Fruit fly (Drosophila melanogaster): ENCODE measurements around the gene CG11367.

Gene CG11367

dm6 chr3L:22731393-22731792 lies 3.5 kb downstream of the CG11367 start:
- TF ChIP-seq noc (tag; optimal IDR thresholded peaks at IDR 0.05): no peak

DNA sequence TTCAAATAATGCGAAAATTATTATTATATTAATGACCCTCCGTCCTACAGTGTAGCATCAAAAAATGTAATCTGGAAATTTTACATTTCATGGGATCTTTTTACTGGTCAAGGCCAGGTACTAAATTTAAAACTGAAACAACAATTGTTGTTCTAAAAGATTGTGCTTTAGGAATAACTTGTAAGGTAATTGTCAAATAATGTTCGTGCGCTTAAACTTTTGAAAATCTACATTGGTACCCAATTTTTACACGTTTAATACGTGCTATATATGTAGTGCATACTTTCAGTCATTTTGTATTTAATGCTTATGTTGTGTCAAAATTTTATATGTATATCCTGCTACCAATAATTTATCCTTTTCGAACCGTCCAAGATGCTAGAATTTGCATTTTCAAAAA lies 5.7 kb downstream of the CG11367 start:
- no peak for TF ChIP-seq noc (tag; optimal IDR thresholded peaks at IDR 0.05)

- peak; percentile 28 for TF ChIP-seq noc (tag; optimal IDR thresholded peaks at IDR 0.05)
Measured at dm6 chr3L:22737732-22738611, 10.1 kb downstream of the CG11367 start, which contains the start of gene CG11241. TSS of gene CG11241 (minus strand) at chr3L:22738420.

DNA sequence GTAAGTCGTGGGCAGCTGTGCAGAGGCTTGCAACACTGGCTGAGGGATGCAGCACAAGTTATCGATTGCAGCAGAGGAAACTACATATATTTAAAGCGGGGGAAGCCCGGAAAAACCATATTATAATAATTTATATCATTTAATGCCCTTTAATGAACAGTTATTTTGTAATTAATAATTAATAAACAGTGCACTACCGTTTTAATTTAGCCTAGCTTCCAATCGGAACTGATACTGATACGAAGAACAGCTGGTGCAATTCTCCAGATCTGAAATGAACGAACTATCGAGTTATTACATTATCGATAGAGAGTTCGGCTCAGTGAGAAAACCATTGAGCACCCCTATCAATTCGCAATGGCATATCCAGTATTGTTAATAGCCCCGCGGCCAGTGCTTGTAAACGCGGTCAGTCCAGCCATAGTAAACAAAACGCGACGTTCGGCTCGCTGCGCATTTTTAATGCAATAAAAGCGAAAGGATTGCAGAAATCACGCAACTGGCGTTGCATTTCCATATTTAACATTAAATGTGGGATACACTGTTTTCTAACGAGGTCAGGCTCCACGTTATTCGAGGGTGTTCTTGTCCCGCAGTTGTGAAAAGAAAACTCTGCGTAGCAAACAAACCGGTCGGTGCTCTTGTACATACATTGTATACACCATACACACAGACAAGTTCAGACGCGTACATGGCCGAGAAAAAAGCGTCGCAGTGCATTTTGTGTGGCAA lies 13.6 kb downstream of the CG11367 start, which contains the start of gene CG7369:
Gene CG7369 (plus strand): TSS at position 405 of the 732 bp plus-strand sequence.
- peak; percentile 91 for TF ChIP-seq noc (tag; optimal IDR thresholded peaks at IDR 0.05)

dm6 chr3L:22742121-22742531 lies 14.2 kb downstream of the CG11367 start:
- TF ChIP-seq noc (tag; optimal IDR thresholded peaks at IDR 0.05): no peak

dm6 chr3L:22742945-22743582 lies 15.2 kb downstream of the CG11367 start:
- TF ChIP-seq noc (tag; optimal IDR thresholded peaks at IDR 0.05): no peak

dm6 chr3L:22749147-22749550 lies 21.2 kb downstream of the CG11367 start, which contains the start of gene SPoCk:
TSS of gene SPoCk (plus strand) at chr3L:22749444.
- TF ChIP-seq noc (tag; optimal IDR thresholded peaks at IDR 0.05): no peak

DNA sequence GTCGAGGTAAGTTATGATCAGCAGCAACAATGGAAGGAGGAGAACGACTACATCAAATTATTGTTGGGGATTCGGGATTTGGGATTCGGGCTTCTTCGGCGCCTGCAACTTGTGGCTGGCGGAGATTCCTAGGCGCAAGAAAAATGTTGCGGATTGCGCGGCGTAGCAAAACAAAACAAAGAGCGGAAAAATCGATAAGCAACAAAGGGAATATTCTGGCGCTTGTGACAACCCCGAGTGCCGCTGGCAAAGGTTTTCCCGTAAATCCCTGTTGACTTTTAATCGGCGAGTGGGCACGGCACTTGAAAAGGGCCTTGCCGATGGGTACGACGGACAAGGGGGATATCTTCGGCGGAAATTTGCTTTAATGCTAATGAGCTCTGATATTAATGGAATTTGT lies 22.1 kb downstream of the CG11367 start:
- TF ChIP-seq noc (tag; optimal IDR thresholded peaks at IDR 0.05): no peak

- TF ChIP-seq noc (tag; optimal IDR thresholded peaks at IDR 0.05): peak; percentile 12
Measured at dm6 chr3L:22773383-22773873, 45.5 kb downstream of the CG11367 start.

DNA sequence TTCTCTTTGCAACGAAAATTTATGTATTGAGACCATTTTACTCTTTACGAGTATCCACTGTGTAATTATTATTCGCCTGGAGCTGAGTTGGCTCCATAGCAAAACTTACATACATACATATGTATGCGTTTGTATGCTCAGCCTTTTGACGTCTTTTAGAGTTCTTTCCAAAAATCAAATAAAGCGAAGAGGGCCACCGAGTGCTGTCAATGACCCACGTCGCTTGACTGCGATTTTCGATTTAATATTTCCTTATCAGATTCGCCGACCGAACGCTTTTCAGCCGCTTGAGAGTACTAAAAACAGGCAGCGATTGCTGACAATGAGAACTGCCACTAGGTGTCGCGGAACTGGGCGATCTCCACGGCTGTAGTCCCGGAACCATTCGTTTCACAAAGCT lies 46.6 kb downstream of the CG11367 start:
- TF ChIP-seq noc (tag; optimal IDR thresholded peaks at IDR 0.05): peak; percentile 21
